Worm (Caenorhabditis elegans) whole organism, late embryonic: ENCODE results near the gene pes-9.
A peak's percentile ranks its signal among the peaks of the same experiment; 100 is the strongest.

Experiments used
- C08G9.2 ChIP-seq: sonication (generic microtip); optimal IDR thresholded peaks from 2 replicates; lab custom pipeline; 2016; ENCODE audit warnings: mild to moderate bottlenecking, missing genetic modification characterization, moderate library complexity, missing compliant biosample characterization
- C38D4.7 ChIP-seq: fragments of 200-800 bp; sonication (Bioruptor generic); optimal IDR thresholded peaks from 2 replicates; lab custom pipeline; 2018; ENCODE audit warnings: mild to moderate bottlenecking, missing genetic modification characterization, moderate library complexity, missing compliant biosample characterization
- F13H6.1 ChIP-seq: sonication (generic microtip); optimal IDR thresholded peaks from 2 replicates; lab custom pipeline; 2016; ENCODE audit warnings: missing genetic modification characterization, missing compliant biosample characterization
- K02D7.2 ChIP-seq: sonication (generic microtip); optimal IDR thresholded peaks from 2 replicates; lab custom pipeline; 2017; ENCODE audit warnings: mild to moderate bottlenecking, missing genetic modification characterization, missing compliant biosample characterization
- ahr-1 ChIP-seq: sonication (generic microtip); optimal IDR thresholded peaks from 2 replicates; lab custom pipeline; 2016; ENCODE audit warnings: missing genetic modification characterization, missing compliant biosample characterization
- ama-1 ChIP-seq: fragments of 150-350 bp; optimal IDR thresholded peaks from 2 replicates; lab custom pipeline; 2014
- ceh-19 ChIP-seq: fragments of 200-800 bp; sonication (Bioruptor generic); optimal IDR thresholded peaks from 2 replicates; lab custom pipeline; 2018; ENCODE audit warnings: mild to moderate bottlenecking, missing genetic modification characterization, missing compliant biosample characterization
- ceh-24 ChIP-seq: sonication (generic microtip); optimal IDR thresholded peaks from 2 replicates; lab custom pipeline; 2016; ENCODE audit warnings: mild to moderate bottlenecking, missing genetic modification characterization, missing compliant biosample characterization
- ceh-34 ChIP-seq: sonication (generic microtip); optimal IDR thresholded peaks from 2 replicates; lab custom pipeline; 2016; ENCODE audit warnings: mild to moderate bottlenecking, missing genetic modification characterization, missing compliant biosample characterization
- ceh-45 ChIP-seq: fragments of 200-800 bp; sonication (Bioruptor generic); IDR thresholded peaks from 2 replicates; pipeline ENCODE4 v1.3.6; 2022; ENCODE audit warnings: missing genetic modification reagents, missing genetic modification characterization, missing compliant biosample characterization
- elt-2 ChIP-seq: sonication (generic microtip); optimal IDR thresholded peaks from 2 replicates; lab custom pipeline; 2016; ENCODE audit warnings: missing genetic modification reagents, missing genetic modification characterization, missing compliant biosample characterization
- elt-4 ChIP-seq: sonication (generic microtip); optimal IDR thresholded peaks from 2 replicates; lab custom pipeline; 2016; ENCODE audit warnings: missing genetic modification characterization, missing compliant biosample characterization
- eyg-1 ChIP-seq: sonication (generic microtip); optimal IDR thresholded peaks from 2 replicates; lab custom pipeline; 2016; ENCODE audit warnings: missing genotype, missing genetic modification characterization, missing compliant biosample characterization
- fkh-10 ChIP-seq: fragments of 150-350 bp; optimal IDR thresholded peaks from 2 replicates; lab custom pipeline; 2014; ENCODE audit warnings: missing biosample characterization, missing genetic modification reagents, missing genetic modification characterization
- gmeb-2 ChIP-seq: sonication (generic microtip); optimal IDR thresholded peaks from 2 replicates; lab custom pipeline; 2016; ENCODE audit warnings: missing genetic modification characterization, inconsistent platforms, missing compliant biosample characterization
- hlh-15 ChIP-seq: sonication (generic microtip); optimal IDR thresholded peaks from 2 replicates; lab custom pipeline; 2016; ENCODE audit warnings: missing genetic modification characterization, missing compliant biosample characterization
- hlh-6 ChIP-seq: sonication (generic microtip); optimal IDR thresholded peaks from 2 replicates; lab custom pipeline; 2016; ENCODE audit warnings: missing genotype, missing genetic modification characterization, missing compliant biosample characterization
- madf-2 ChIP-seq: sonication (generic microtip); optimal IDR thresholded peaks from 2 replicates; lab custom pipeline; 2017; ENCODE audit warnings: missing genetic modification characterization, missing compliant biosample characterization
- mec-3 ChIP-seq: sonication (generic microtip); optimal IDR thresholded peaks from 2 replicates; lab custom pipeline; 2016; ENCODE audit warnings: borderline replicate concordance, missing genetic modification characterization, missing compliant biosample characterization
- nfya-1 ChIP-seq: sonication (generic microtip); optimal IDR thresholded peaks from 2 replicates; lab custom pipeline; 2017; ENCODE audit warnings: missing genetic modification characterization, mild to moderate bottlenecking, missing compliant biosample characterization, antibody characterized with exemption, moderate library complexity
- nhr-11 ChIP-seq: fragments of 150-350 bp; optimal IDR thresholded peaks from 2 replicates; lab custom pipeline; 2014; ENCODE audit warnings: missing biosample characterization, missing genetic modification characterization
- nhr-232 ChIP-seq: sonication (generic microtip); optimal IDR thresholded peaks from 2 replicates; lab custom pipeline; 2016; ENCODE audit warnings: missing genetic modification characterization, missing compliant biosample characterization
- odd-2 ChIP-seq: sonication (generic microtip); optimal IDR thresholded peaks from 2 replicates; lab custom pipeline; 2017; ENCODE audit warnings: antibody characterized with exemption, mild to moderate bottlenecking, missing genetic modification characterization, missing compliant biosample characterization
- pat-9 ChIP-seq: fragments of 200-800 bp; sonication (Bioruptor generic); optimal IDR thresholded peaks from 2 replicates; lab custom pipeline; 2018; ENCODE audit warnings: mild to moderate bottlenecking, missing genetic modification characterization, moderate library complexity, missing compliant biosample characterization
- pax-1 ChIP-seq: fragments of 150-350 bp; optimal IDR thresholded peaks from 2 replicates; lab custom pipeline; 2014; ENCODE audit warnings: missing biosample characterization, missing genetic modification characterization
- pha-4 ChIP-seq: fragments of 150-350 bp; optimal IDR thresholded peaks from 2 replicates; lab custom pipeline; 2018; ENCODE audit warnings: missing biosample characterization, missing genetic modification reagents, missing genetic modification characterization
- rnt-1 ChIP-seq: sonication (generic microtip); optimal IDR thresholded peaks from 2 replicates; lab custom pipeline; 2016; ENCODE audit warnings: missing genetic modification characterization, missing compliant biosample characterization
- sdc-2 ChIP-seq: sonication (generic microtip); optimal IDR thresholded peaks from 2 replicates; lab custom pipeline; 2016; ENCODE audit warnings: missing genotype, missing genetic modification characterization, missing compliant biosample characterization
- sox-2 ChIP-seq: fragments of 200-800 bp; sonication (Bioruptor generic); IDR thresholded peaks from 2 replicates; pipeline ENCODE4 v1.3.6; 2022; ENCODE audit warnings: missing genetic modification reagents, missing genetic modification characterization, missing compliant biosample characterization
- sox-4 ChIP-seq: sonication (generic microtip); optimal IDR thresholded peaks from 2 replicates; lab custom pipeline; 2017; ENCODE audit warnings: mild to moderate bottlenecking, missing genetic modification characterization, inconsistent platforms, missing compliant biosample characterization
- unc-42 ChIP-seq: sonication (generic microtip); optimal IDR thresholded peaks from 2 replicates; lab custom pipeline; 2016; ENCODE audit warnings: missing genotype, missing genetic modification characterization, missing compliant biosample characterization
- zip-5 ChIP-seq: sonication (generic microtip); optimal IDR thresholded peaks from 2 replicates; lab custom pipeline; 2016; ENCODE audit warnings: missing genetic modification characterization, missing compliant biosample characterization
- ztf-16 ChIP-seq: sonication (generic microtip); optimal IDR thresholded peaks from 2 replicates; lab custom pipeline; 2017; ENCODE audit warnings: missing genetic modification characterization, missing compliant biosample characterization

Gene pes-9

ce11 chrV:14595984-14596383, 850 bp downstream of the pes-9 start:
- TF ChIP-seq elt-2 (tag; lab: Kevin White, UChicago): peak; percentile 12
- no peak for TF ChIP-seq F13H6.1

- TF ChIP-seq hlh-15 (tag; lab: Kevin White, UChicago) (no peak), sdc-2 (no peak), madf-2 (tag; lab: Kevin White, UChicago) (no peak), mec-3 (tag; lab: Kevin White, UChicago) (no peak), pax-1 (tag; lab: Kevin White, UChicago) (no peak), ztf-16 (tag; lab: Kevin White, UChicago) (no peak), F13H6.1 (no peak), sox-2 (GFP tag; lab: Robert Waterston, UW) (no peak), pat-9 (tag; lab: Kevin White, UChicago) (no peak), ahr-1 (tag; lab: Kevin White, UChicago) (no peak), eyg-1 (tag; lab: Kevin White, UChicago) (no peak), rnt-1 (tag; lab: Kevin White, UChicago) (no peak), sox-4 (no peak), nfya-1 (no peak), K02D7.2 (tag; lab: Kevin White, UChicago) (no peak), nhr-232 (tag; lab: Kevin White, UChicago) (no peak), ceh-45 (GFP tag; lab: Robert Waterston, UW) (no peak)
- TF ChIP-seq, all 69 proteins: peak for 0
Measured at ce11 chrV:14594943-14595342, 1.9 kb downstream of the pes-9 start.

ce11 chrV:14594103-14594502, 2.7 kb downstream of the pes-9 start:
- TF ChIP-seq ama-1 (lab: Kevin White, UChicago) (no peak), eyg-1 (tag; lab: Kevin White, UChicago) (no peak), C38D4.7 (GFP tag; lab: Kevin White, UChicago) (no peak), sox-2 (GFP tag; lab: Robert Waterston, UW) (no peak), hlh-15 (tag; lab: Kevin White, UChicago) (no peak), pha-4 (tag; lab: Kevin White, UChicago) (no peak), odd-2 (tag; lab: Kevin White, UChicago) (no peak), ceh-19 (GFP tag; lab: Kevin White, UChicago) (no peak), C08G9.2 (tag; lab: Kevin White, UChicago) (no peak), K02D7.2 (tag; lab: Kevin White, UChicago) (no peak), elt-2 (tag; lab: Kevin White, UChicago) (no peak), zip-5 (tag; lab: Kevin White, UChicago) (no peak), gmeb-2 (no peak), ceh-24 (tag; lab: Kevin White, UChicago) (no peak)

ce11 chrV:14585351-14585750, 11.5 kb downstream of the pes-9 start, which contains the start of gene Y40H4A.2:
Gene Y40H4A.2 (minus strand): TSS chrV:14585451.
- TF ChIP-seq sox-4 (no peak), ceh-34 (tag; lab: Kevin White, UChicago) (no peak), nhr-11 (tag; lab: Kevin White, UChicago) (no peak), mec-3 (tag; lab: Kevin White, UChicago) (no peak)

- TF ChIP-seq hlh-6 (tag; lab: Kevin White, UChicago) (no peak), ceh-34 (tag; lab: Kevin White, UChicago) (no peak), unc-42 (tag; lab: Kevin White, UChicago) (no peak), fkh-10 (GFP tag; lab: Kevin White, UChicago) (no peak), elt-4 (tag; lab: Kevin White, UChicago) (no peak), K02D7.2 (tag; lab: Kevin White, UChicago) (no peak), madf-2 (tag; lab: Kevin White, UChicago) (no peak)
Measured at ce11 chrV:14579619-14580018, 17.2 kb downstream of the pes-9 start, which contains the start of gene gar-3. Gene gar-3 (minus strand): TSS chrV:14579719.
